Fruit fly (Drosophila melanogaster): ENCODE data around the gene emei.

The emei gene

DNA sequence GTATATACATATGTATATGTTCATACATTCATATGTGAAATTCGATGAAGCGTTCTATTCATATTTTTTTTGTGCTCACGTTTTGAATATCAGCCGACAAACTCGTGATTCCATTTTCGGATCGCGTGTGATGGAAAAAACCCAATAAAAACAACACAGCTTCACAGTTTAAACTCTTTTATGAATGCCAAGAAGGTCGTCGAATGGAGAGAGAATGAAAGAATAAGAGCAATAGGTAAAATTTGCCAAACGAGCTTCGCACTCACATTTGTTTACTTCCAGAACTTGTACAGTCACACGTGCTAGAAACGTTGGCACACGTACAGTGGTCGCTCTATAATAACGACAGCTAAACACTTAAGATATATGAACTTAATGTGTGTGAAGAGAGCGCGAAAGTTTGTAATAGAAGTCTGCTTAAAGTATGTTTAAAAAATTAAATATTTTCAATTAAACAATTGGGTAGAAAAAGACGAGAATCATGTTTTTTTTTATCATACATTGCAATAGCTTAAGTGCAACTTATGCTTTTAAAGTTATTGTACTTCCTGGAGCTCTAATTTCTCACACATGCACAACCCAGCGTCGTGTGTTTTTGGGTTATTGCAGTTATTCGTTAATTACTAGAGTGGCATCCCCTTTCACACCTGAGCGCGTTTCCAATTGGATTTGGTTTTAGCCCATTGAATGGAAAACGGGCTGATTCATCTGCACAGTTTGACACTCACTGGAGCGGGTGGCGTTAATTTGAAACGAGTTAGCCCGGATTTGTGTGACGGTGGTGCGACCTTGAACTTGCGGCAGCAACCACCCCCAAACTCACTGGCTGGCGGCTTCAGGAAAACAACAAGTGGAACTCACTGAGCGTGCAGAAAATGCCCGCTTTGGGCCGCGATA, 16.4 kb downstream of the emei start (continued):
- TF ChIP-seq ranshi (GFP tag; IDR thresholded peaks at IDR 0.05): no peak
- TF ChIP-seq CG17802 (tag; optimal IDR thresholded peaks at IDR 0.05): no peak
- peak; percentile 60 for TF ChIP-seq lab (GFP tag; optimal IDR thresholded peaks at IDR 0.05)
- TF ChIP-seq stwl (tag; optimal IDR thresholded peaks at IDR 0.05): no peak
- no peak for TF ChIP-seq CG33213 (GFP tag; optimal IDR thresholded peaks at IDR 0.05)
- TF ChIP-seq B-H2 (GFP tag; optimal IDR thresholded peaks at IDR 0.05): no peak
- no peak for TF ChIP-seq CG33557 (GFP tag; optimal IDR thresholded peaks at IDR 0.05)
- TF ChIP-seq ewg (GFP tag; optimal IDR thresholded peaks at IDR 0.05): no peak
- TF ChIP-seq salm (tag; optimal IDR thresholded peaks at IDR 0.05): no peak
- TF ChIP-seq da (GFP tag; optimal IDR thresholded peaks at IDR 0.05): no peak
- peak; percentile 10 for TF ChIP-seq CG10979 (tag; optimal IDR thresholded peaks at IDR 0.05)
- no peak for TF ChIP-seq corto (GFP tag; optimal IDR thresholded peaks at IDR 0.05)
- no peak for TF ChIP-seq CkIIα-i1 (GFP tag; IDR thresholded peaks at IDR 0.05)
- no peak for TF ChIP-seq oc (tag; optimal IDR thresholded peaks at IDR 0.05)
- TF ChIP-seq Blimp-1 (GFP tag; optimal IDR thresholded peaks at IDR 0.05): no peak
- peak; percentile 16 for TF ChIP-seq mam (GFP tag; optimal IDR thresholded peaks at IDR 0.05)
- peak; percentile 6 for TF ChIP-seq Fer1 (GFP tag; optimal IDR thresholded peaks at IDR 0.05)
- no peak for TF ChIP-seq CG10959 (GFP tag; IDR thresholded peaks at IDR 0.05)
- no peak for TF ChIP-seq CG30020 (tag; optimal IDR thresholded peaks at IDR 0.05)
- TF ChIP-seq CG34224 (GFP tag; IDR thresholded peaks at IDR 0.05; ENCODE audit: partially characterized antibody): no peak
- no peak for TF ChIP-seq CG3838 (GFP tag; optimal IDR thresholded peaks at IDR 0.05)
- TF ChIP-seq cad (GFP tag; optimal IDR thresholded peaks at IDR 0.05): peak; percentile 36
- TF ChIP-seq CG10431 (GFP tag; optimal IDR thresholded peaks at IDR 0.05): no peak
- TF ChIP-seq CG1792 (GFP tag; optimal IDR thresholded peaks at IDR 0.05): no peak
- TF ChIP-seq Bdp1 (GFP tag; optimal IDR thresholded peaks at IDR 0.05): no peak
- no peak for TF ChIP-seq vfl (GFP tag; optimal IDR thresholded peaks at IDR 0.05)
- TF ChIP-seq CG6791 (GFP tag; IDR thresholded peaks at IDR 0.05; ENCODE audit: partially characterized antibody): no peak
- no peak for TF ChIP-seq jigr1 (GFP tag; IDR thresholded peaks at IDR 0.05)
- no peak for TF ChIP-seq CG13775 (GFP tag; optimal IDR thresholded peaks at IDR 0.05)
- TF ChIP-seq bbx (GFP tag; IDR thresholded peaks at IDR 0.05; ENCODE audit: partially characterized antibody): peak; percentile 29; the same call in 1 of the 2 replicates
- no peak for TF ChIP-seq CG11695 (GFP tag; IDR thresholded peaks at IDR 0.05)
- TF ChIP-seq sima (GFP tag; optimal IDR thresholded peaks at IDR 0.05): no peak
- TF ChIP-seq z (GFP tag; IDR thresholded peaks at IDR 0.05): 0 out of 3 replicates have a peak, but pooled peaks have one; percentile 13
- no peak for TF ChIP-seq Neu2 (GFP tag; optimal IDR thresholded peaks at IDR 0.05; ENCODE audit: borderline replicate concordance)
- TF ChIP-seq HLH54F (GFP tag; optimal IDR thresholded peaks at IDR 0.05): no peak
- TF ChIP-seq B-H1 (GFP tag; IDR thresholded peaks at IDR 0.05): no peak
- no peak for TF ChIP-seq maf-S (GFP tag; optimal IDR thresholded peaks at IDR 0.05)
- no peak for TF ChIP-seq Bteb2 (GFP tag; optimal IDR thresholded peaks at IDR 0.05)
- no peak for TF ChIP-seq klu (GFP tag; IDR thresholded peaks at IDR 0.05)
- no peak for TF ChIP-seq jumu (GFP tag; optimal IDR thresholded peaks at IDR 0.05)
- TF ChIP-seq CG16779 (GFP tag; IDR thresholded peaks at IDR 0.05): no peak
- TF ChIP-seq CG15269 (tag; optimal IDR thresholded peaks at IDR 0.05): no peak
- TF ChIP-seq CG16863 (GFP tag; optimal IDR thresholded peaks at IDR 0.05): no peak
- 0 out of 2 replicates have a peak, but pooled peaks have one; percentile 16 for TF ChIP-seq NFAT (GFP tag; IDR thresholded peaks at IDR 0.05)
- no peak for TF ChIP-seq Nf-YB (GFP tag; optimal IDR thresholded peaks at IDR 0.05)
- TF ChIP-seq chn (GFP tag; optimal IDR thresholded peaks at IDR 0.05): no peak
- no peak for TF ChIP-seq cg (GFP tag; optimal IDR thresholded peaks at IDR 0.05)
- no peak for TF ChIP-seq Six4 (GFP tag; optimal IDR thresholded peaks at IDR 0.05)
- no peak for TF ChIP-seq Dp (GFP tag; optimal IDR thresholded peaks at IDR 0.05)
